Fruit fly (Drosophila melanogaster) whole organism, pupa: ENCODE data around the gene CG32376.

Source experiments
- CG10348 ChIP-seq: fragments of 200-800 bp; sonication (Bioruptor generic); IDR thresholded peaks from 2 replicates; pipeline ENCODE4 v1.3.6; 2022; ENCODE audit warnings: missing biosample characterization, missing genetic modification characterization
- CG12605 ChIP-seq: fragments of 200-800 bp; sonication (Bioruptor generic); IDR thresholded peaks from 2 replicates; pipeline ENCODE4 v1.3.6; 2022; ENCODE audit warnings: missing biosample characterization, missing genetic modification characterization
- CG13204 ChIP-seq: fragments of 200-800 bp; sonication (Bioruptor generic); optimal IDR thresholded peaks from 2 replicates; lab custom pipeline; 2018; ENCODE audit warnings: missing biosample characterization, mild to moderate bottlenecking, missing genetic modification characterization, moderate library complexity
- CG14655 ChIP-seq: fragments of 200-800 bp; sonication (Bioruptor generic); optimal IDR thresholded peaks from 3 replicates; lab custom pipeline; 2017; ENCODE audit warnings: mild to moderate bottlenecking, missing biosample characterization, missing genetic modification reagents, missing genetic modification characterization
- CG15710 ChIP-seq: fragments of 200-800 bp; sonication (Bioruptor generic); optimal IDR thresholded peaks from 2 replicates; lab custom pipeline; 2018; ENCODE audit warnings: missing biosample characterization, mild to moderate bottlenecking, missing genetic modification characterization, moderate library complexity
- CG17806 ChIP-seq: fragments of 200-800 bp; sonication (Bioruptor generic); optimal IDR thresholded peaks from 2 replicates; lab custom pipeline; 2018; ENCODE audit warnings: missing biosample characterization, mild to moderate bottlenecking, missing genetic modification characterization, moderate library complexity
- CG32121 ChIP-seq: fragments of 200-800 bp; sonication (Bioruptor generic); IDR thresholded peaks from 2 replicates; pipeline ENCODE4 v1.3.6; 2022; ENCODE audit warnings: missing biosample characterization, missing genetic modification characterization
- CG34367 ChIP-seq: fragments of 200-800 bp; sonication (Bioruptor generic); optimal IDR thresholded peaks from 2 replicates; lab custom pipeline; 2018; ENCODE audit warnings: missing biosample characterization, mild to moderate bottlenecking, missing genetic modification characterization
- CG4496 ChIP-seq: fragments of 200-800 bp; sonication (Bioruptor generic); IDR thresholded peaks from 3 replicates; pipeline ENCODE4 v1.3.6; 2022; ENCODE audit warnings: missing biosample characterization, missing genetic modification characterization
- CG8159 ChIP-seq: fragments of 200-800 bp; sonication (Bioruptor generic); optimal IDR thresholded peaks from 3 replicates; lab custom pipeline; 2018; ENCODE audit warnings: missing biosample characterization, mild to moderate bottlenecking, missing genetic modification characterization, moderate library complexity
- CG8301 ChIP-seq: fragments of 200-800 bp; sonication (Bioruptor generic); optimal IDR thresholded peaks from 2 replicates; lab custom pipeline; 2018; ENCODE audit warnings: missing biosample characterization, mild to moderate bottlenecking, missing genetic modification characterization
- CG9948 ChIP-seq: fragments of 200-800 bp; sonication (Bioruptor generic); optimal IDR thresholded peaks from 2 replicates; lab custom pipeline; 2018; ENCODE audit warnings: missing biosample characterization, mild to moderate bottlenecking, missing genetic modification characterization, moderate library complexity
- D1 ChIP-seq: fragments of 200-800 bp; sonication (Bioruptor generic); optimal IDR thresholded peaks from 2 replicates; lab custom pipeline; 2018; ENCODE audit warnings: missing biosample characterization, mild to moderate bottlenecking, missing genetic modification characterization, moderate library complexity
- EcR ChIP-seq: fragments of 200-800 bp; sonication (Bioruptor generic); optimal IDR thresholded peaks from 3 replicates; lab custom pipeline; 2019; ENCODE audit warnings: missing biosample characterization, missing genetic modification characterization, mild to moderate bottlenecking, moderate library complexity, missing genetic modification reagents
- Ets98B ChIP-seq: fragments of 200-800 bp; sonication (Bioruptor generic); IDR thresholded peaks from 2 replicates; pipeline ENCODE4 v1.3.6; 2022; ENCODE audit warnings: missing biosample characterization, missing genetic modification characterization
- Pif1A ChIP-seq: fragments of 200-800 bp; sonication (Bioruptor generic); optimal IDR thresholded peaks from 3 replicates; lab custom pipeline; 2016; ENCODE audit warnings: missing biosample characterization, missing genetic modification characterization
- Pif1B ChIP-seq: fragments of 200-800 bp; sonication (Bioruptor generic); optimal IDR thresholded peaks from 3 replicates; lab custom pipeline; 2016; ENCODE audit warnings: missing biosample characterization, missing genetic modification characterization
- Snoo ChIP-seq: fragments of 200-800 bp; sonication (Bioruptor generic); optimal IDR thresholded peaks from 3 replicates; lab custom pipeline; 2017; ENCODE audit warnings: missing biosample characterization, mild to moderate bottlenecking, missing genetic modification characterization, inconsistent platforms
- fd96Ca ChIP-seq: fragments of 200-800 bp; sonication (Bioruptor generic); IDR thresholded peaks from 3 replicates; pipeline ENCODE4 v1.3.6; 2022; ENCODE audit warnings: missing biosample characterization, missing genetic modification characterization
- gl ChIP-seq: fragments of 200-800 bp; sonication (Bioruptor generic); optimal IDR thresholded peaks from 2 replicates; lab custom pipeline; 2018; ENCODE audit warnings: missing biosample characterization, mild to moderate bottlenecking, missing genetic modification characterization
- rn ChIP-seq: fragments of 200-800 bp; sonication (Bioruptor generic); IDR thresholded peaks from 2 replicates; pipeline ENCODE4 v1.3.6; 2022; ENCODE audit warnings: missing biosample characterization, missing genetic modification characterization

Gene CG32376

DNA sequence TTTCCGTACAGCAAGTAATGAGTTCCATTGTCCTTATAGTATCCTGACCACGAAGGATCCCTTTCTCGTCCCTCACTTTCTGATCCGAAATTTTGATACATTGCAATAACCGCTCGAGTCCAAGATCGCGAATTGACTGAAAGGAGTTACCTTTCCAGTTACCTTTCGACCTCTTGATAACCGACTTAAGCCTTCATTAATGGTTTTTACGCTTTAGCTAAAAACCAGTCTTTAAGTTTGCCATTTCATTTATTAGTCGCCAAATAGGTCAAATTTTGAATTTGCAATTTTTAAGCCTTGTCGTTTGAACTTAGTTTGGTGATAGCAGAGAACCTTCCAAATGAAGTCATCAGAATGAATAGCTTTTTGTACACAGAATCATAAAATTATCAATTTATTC lies at the start of gene CG32376:
CG32376 (minus strand) TSS at position 101 of the 400 bp plus-strand sequence.
- no peak for TF ChIP-seq fd96Ca
- TF ChIP-seq CG15710: no peak
- no peak for TF ChIP-seq Snoo (tag; lab: Kevin White, UChicago)
- no peak for TF ChIP-seq D1 (tag; lab: Kevin White, UChicago)
- no peak for TF ChIP-seq gl
- TF ChIP-seq CG10348 (GFP tag; lab: Robert Waterston, UW): no peak
- TF ChIP-seq Pif1B: no peak
- no peak for TF ChIP-seq EcR (GFP tag; lab: Kevin White, UChicago)
- TF ChIP-seq CG8301 (tag; lab: Kevin White, UChicago): no peak
- TF ChIP-seq Pif1A (GFP tag; lab: Kevin White, UChicago): no peak
- TF ChIP-seq CG4496: no peak
- TF ChIP-seq CG32121 (GFP tag; lab: Robert Waterston, UW): no peak
- TF ChIP-seq CG8159 (tag; lab: Kevin White, UChicago): no peak

DNA sequence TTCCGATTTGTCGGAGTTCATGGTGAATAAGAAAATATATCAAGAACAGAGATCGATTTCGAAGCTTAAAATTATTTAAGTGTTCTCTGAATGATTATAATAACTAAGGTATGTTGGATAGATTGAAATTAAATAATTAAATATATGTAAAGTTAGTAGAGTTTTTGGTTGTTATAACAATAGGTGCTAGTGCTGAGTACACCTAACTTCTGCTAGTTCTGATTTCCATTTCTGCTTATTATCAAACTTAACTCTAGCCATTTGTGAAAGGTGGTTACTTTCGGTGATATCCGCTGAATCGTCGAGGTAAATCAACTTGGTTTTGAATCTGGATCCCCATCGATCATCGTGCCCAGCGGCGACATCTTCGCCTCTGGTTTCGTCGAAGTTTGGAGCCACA lies 48.6 kb upstream of the CG32376 start, which contains the start of gene t-Grip84:
t-Grip84 (minus strand) TSS at position 101 of the 400 bp plus-strand sequence.
- TF ChIP-seq CG17806 (no peak), CG32121 (GFP tag; lab: Robert Waterston, UW) (no peak), D1 (tag; lab: Kevin White, UChicago) (no peak), Pif1A (GFP tag; lab: Kevin White, UChicago) (no peak), gl (no peak), CG8301 (tag; lab: Kevin White, UChicago) (no peak), CG14655 (GFP tag; lab: Kevin White, UChicago) (no peak), CG12605 (no peak), Ets98B (GFP tag; lab: Robert Waterston, UW) (no peak), fd96Ca (no peak), CG10348 (GFP tag; lab: Robert Waterston, UW) (no peak), CG15710 (no peak), CG8159 (tag; lab: Kevin White, UChicago) (no peak), CG4496 (no peak), Pif1B (no peak), CG9948 (tag; lab: Kevin White, UChicago) (no peak), rn (GFP tag; lab: Robert Waterston, UW) (no peak)

DNA sequence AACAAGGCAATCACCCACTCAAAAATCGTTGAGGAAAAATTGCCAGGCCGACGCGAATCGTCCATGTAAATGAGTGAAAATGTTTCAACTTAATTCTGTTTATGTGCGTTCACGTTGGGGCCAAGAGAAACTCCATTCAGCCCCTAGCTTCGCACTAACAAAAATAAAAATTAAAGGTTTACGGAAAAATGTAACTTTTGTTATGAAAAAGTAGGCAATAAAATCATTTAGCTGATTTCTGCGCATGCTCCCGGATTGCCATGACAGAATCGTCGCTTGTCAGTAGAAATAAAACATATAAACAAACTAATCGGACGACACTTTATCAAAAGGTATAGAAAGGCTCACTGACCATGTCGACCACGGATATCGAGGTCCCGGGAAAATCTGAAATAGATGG lies 40.9 kb upstream of the CG32376 start, which contains the start of gene mmm:
mmm (plus strand) TSS at position 301 of the 400 bp plus-strand sequence.
- TF ChIP-seq CG12605 (no peak), fd96Ca (no peak)

DNA sequence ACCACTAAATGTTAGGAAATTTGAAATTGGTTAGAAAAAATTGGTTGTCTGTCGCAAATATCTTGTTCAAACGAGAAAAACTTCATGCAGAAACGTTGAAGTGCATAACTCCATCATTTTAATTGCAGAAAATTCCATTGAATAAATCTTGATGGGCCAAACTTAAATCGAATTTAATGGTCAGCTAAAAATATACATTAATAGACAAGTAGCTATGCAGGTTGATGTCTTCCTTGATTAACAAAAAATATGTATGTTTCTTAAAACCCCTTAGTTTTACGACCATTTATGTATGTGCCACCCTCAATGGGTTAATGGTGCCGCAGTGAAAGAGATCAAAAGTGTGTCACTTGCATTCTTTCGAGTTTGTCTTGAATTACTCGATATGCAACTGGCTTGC lies 30.7 kb upstream of the CG32376 start:
- no peak for TF ChIP-seq CG32121 (GFP tag; lab: Robert Waterston, UW)
- no peak for TF ChIP-seq CG12605
- TF ChIP-seq CG8159 (tag; lab: Kevin White, UChicago): no peak

DNA sequence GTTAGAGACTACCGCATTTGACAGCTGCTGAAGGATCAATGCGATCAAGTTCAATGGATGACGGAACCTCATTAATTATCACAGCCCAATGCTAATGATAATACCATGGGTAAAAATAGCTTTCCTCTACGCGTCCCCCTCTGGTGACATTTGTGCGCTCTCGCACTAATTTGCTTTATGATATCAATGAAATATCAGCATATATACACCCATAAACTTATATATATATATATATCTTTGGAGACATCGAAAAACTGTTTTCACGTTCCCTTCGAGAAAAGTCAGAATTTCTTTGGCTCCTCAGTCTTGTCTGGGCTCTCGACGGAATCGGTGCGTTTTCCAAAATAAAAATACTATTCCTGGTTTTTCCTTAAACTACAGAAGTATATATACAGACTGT lies 20.1 kb upstream of the CG32376 start, which contains the start of gene frac:
frac (plus strand) TSS at position 301 of the 400 bp plus-strand sequence.
- TF ChIP-seq CG34367 (tag; lab: Kevin White, UChicago) (no peak), EcR (GFP tag; lab: Kevin White, UChicago) (no peak), gl (no peak), Snoo (tag; lab: Kevin White, UChicago) (no peak), CG9948 (tag; lab: Kevin White, UChicago) (no peak), fd96Ca (no peak), D1 (tag; lab: Kevin White, UChicago) (no peak), CG4496 (no peak), Pif1B (no peak), CG17806 (no peak), CG8301 (tag; lab: Kevin White, UChicago) (no peak), rn (GFP tag; lab: Robert Waterston, UW) (no peak), CG8159 (tag; lab: Kevin White, UChicago) (no peak), CG10348 (GFP tag; lab: Robert Waterston, UW) (no peak), CG12605 (no peak), CG15710 (no peak), CG14655 (GFP tag; lab: Kevin White, UChicago) (no peak), Ets98B (GFP tag; lab: Robert Waterston, UW) (no peak), CG32121 (GFP tag; lab: Robert Waterston, UW) (no peak), CG13204 (no peak)
- TF ChIP-seq, all 21 proteins: peak for 0

DNA sequence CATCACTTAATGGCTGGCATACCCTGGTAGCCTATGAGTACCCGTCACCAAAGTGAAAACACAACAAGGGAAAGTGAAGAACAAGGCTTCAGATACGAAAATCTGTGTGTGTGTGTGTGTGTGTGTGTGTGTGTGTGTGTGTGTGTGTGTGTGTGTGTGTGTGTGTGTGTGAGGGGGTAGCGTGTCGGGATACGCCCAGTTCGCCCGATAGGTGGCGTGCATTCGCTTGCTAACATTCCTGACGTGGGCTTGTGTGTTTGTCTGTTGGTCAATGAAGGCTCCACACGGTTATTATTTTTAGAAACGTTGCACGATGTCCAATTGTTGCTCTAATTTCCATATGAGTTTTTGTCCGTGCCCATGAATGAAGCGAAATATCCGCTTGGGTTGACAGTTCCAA lies 18.3 kb upstream of the CG32376 start:
- TF ChIP-seq EcR (GFP tag; lab: Kevin White, UChicago): no peak
- TF ChIP-seq D1 (tag; lab: Kevin White, UChicago): no peak
- no peak for TF ChIP-seq CG10348 (GFP tag; lab: Robert Waterston, UW)
- no peak for TF ChIP-seq Pif1B
- no peak for TF ChIP-seq Ets98B (GFP tag; lab: Robert Waterston, UW)
- no peak for TF ChIP-seq Pif1A (GFP tag; lab: Kevin White, UChicago)
- TF ChIP-seq CG8301 (tag; lab: Kevin White, UChicago): no peak
- TF ChIP-seq CG4496: no peak
- no peak for TF ChIP-seq CG12605
- TF ChIP-seq CG8159 (tag; lab: Kevin White, UChicago): no peak
- TF ChIP-seq CG34367 (tag; lab: Kevin White, UChicago): no peak
- no peak for TF ChIP-seq CG14655 (GFP tag; lab: Kevin White, UChicago)
- no peak for TF ChIP-seq CG17806
- TF ChIP-seq CG15710: no peak
- TF ChIP-seq CG32121 (GFP tag; lab: Robert Waterston, UW): no peak
- no peak for TF ChIP-seq CG9948 (tag; lab: Kevin White, UChicago)
- no peak for TF ChIP-seq gl

DNA sequence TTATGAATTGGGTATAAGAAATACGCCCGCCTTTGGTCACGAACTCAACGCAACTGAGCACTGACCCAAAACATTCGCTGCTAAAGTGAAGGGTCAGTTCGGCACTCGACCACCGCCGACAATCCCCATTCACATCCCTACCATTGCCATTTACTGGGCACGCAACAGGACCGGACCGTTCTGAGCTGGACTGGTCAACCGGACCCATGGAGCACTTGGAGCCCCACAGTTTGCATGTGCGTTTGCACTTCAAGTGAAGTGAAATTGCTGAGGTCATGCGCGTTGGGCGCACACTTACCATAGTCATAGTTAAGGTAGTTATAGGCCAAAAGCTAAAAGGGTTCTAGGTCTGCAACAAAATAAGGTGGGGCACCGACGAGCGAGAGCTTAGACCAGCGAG lies 17.7 kb upstream of the CG32376 start, which contains the start of gene CG14837:
CG14837 (minus strand) TSS at position 101 of the 400 bp plus-strand sequence.
- TF ChIP-seq CG8159 (tag; lab: Kevin White, UChicago) (no peak), rn (GFP tag; lab: Robert Waterston, UW) (no peak), CG34367 (tag; lab: Kevin White, UChicago) (no peak), Pif1B (no peak), CG14655 (GFP tag; lab: Kevin White, UChicago) (no peak), CG9948 (tag; lab: Kevin White, UChicago) (no peak), Snoo (tag; lab: Kevin White, UChicago) (no peak), CG10348 (GFP tag; lab: Robert Waterston, UW) (no peak), CG8301 (tag; lab: Kevin White, UChicago) (no peak), CG17806 (no peak), Ets98B (GFP tag; lab: Robert Waterston, UW) (no peak), CG13204 (no peak), CG12605 (no peak)
